Worm (Caenorhabditis elegans): Measurements from ENCODE around the gene F57G4.11.
"Not testable (repeated sequence)": the region's sequence is repeated elsewhere in the genome, so short reads cannot be mapped to it uniquely, and the experiment has no call there.

F57G4.11 gene

ce11 chrV:17598810-17599209, 26.2 kb upstream of the F57G4.11 start, which contains the start of gene Y6G8.2:
TSS of gene Y6G8.2 (minus strand) at chrV:17598956.
- TF ChIP-seq ama-1 (optimal IDR thresholded peaks at IDR 0.05) (no peak), fos-1 (tag; optimal IDR thresholded peaks at IDR 0.05) (peak; percentile 60)

ce11 chrV:17601520-17601919, 23.5 kb upstream of the F57G4.11 start, which contains the start of gene ztf-25:
TSS of gene ztf-25 (plus strand) at chrV:17601820.
- TF ChIP-seq lsy-2 (tag; optimal IDR thresholded peaks at IDR 0.05) (no peak), unc-62 (GFP tag; optimal IDR thresholded peaks at IDR 0.05) (no peak), unc-55 (GFP tag; optimal IDR thresholded peaks at IDR 0.05) (no peak), unc-39 (tag; optimal IDR thresholded peaks at IDR 0.05) (no peak), gmeb-1 (tag; optimal IDR thresholded peaks at IDR 0.05) (no peak), Y55F3AM.14 (GFP tag; optimal IDR thresholded peaks at IDR 0.05) (no peak), lin-39 (tag; optimal IDR thresholded peaks at IDR 0.05) (no peak), lin-11 (tag; optimal IDR thresholded peaks at IDR 0.05) (no peak)

- not testable (repeated sequence) for TF ChIP-seq mdl-1, dmd-4, R02D3.7 (tag; optimal IDR thresholded peaks at IDR 0.05)
Measured at ce11 chrV:17606050-17606449, 19.0 kb upstream of the F57G4.11 start, which contains the start of gene Y6G8.16. TSS of gene Y6G8.16 (plus strand) at chrV:17606350.

- no peak for TF ChIP-seq ztf-1 (GFP tag; conservative IDR thresholded peaks at IDR 0.05)
- TF ChIP-seq mdl-1 (tag; optimal IDR thresholded peaks at IDR 0.05): no peak
- no peak for TF ChIP-seq ZK546.5 (tag; optimal IDR thresholded peaks at IDR 0.05)
- TF ChIP-seq zag-1 (tag; optimal IDR thresholded peaks at IDR 0.05): no peak
- TF ChIP-seq lin-13 (GFP tag; optimal IDR thresholded peaks at IDR 0.05): no peak
Measured at ce11 chrV:17607797-17608196, 17.2 kb upstream of the F57G4.11 start, which contains the start of gene srz-91. TSS of gene srz-91 (plus strand) at chrV:17608097.

ce11 chrV:17610503-17610902, 14.5 kb upstream of the F57G4.11 start, which contains the start of gene Y6G8.15:
TSS of gene Y6G8.15 (minus strand) at chrV:17610603.
- TF ChIP-seq elt-1, nhr-129, elt-3 (tag; optimal IDR thresholded peaks at IDR 0.05): not testable (repeated sequence)

ce11 chrV:17614251-17614650, 10.8 kb upstream of the F57G4.11 start, which contains the start of gene Y6G8.14:
TSS of gene Y6G8.14 (minus strand) at chrV:17614351.
- TF ChIP-seq R02D3.7 (tag; optimal IDR thresholded peaks at IDR 0.05) (no peak), mdl-1 (tag; optimal IDR thresholded peaks at IDR 0.05) (no peak), sma-9 (GFP tag; optimal IDR thresholded peaks at IDR 0.05) (no peak), sma-9 (tag; optimal IDR thresholded peaks at IDR 0.05) (no peak), C34F6.9 (tag; optimal IDR thresholded peaks at IDR 0.05) (no peak), nhr-12 (tag; optimal IDR thresholded peaks at IDR 0.05) (no peak), nhr-10 (tag; optimal IDR thresholded peaks at IDR 0.05) (no peak), aly-2 (tag; optimal IDR thresholded peaks at IDR 0.05) (no peak), ztf-4 (tag; optimal IDR thresholded peaks at IDR 0.05) (no peak), ztf-11 (tag; optimal IDR thresholded peaks at IDR 0.05) (no peak), nhr-21 (tag; optimal IDR thresholded peaks at IDR 0.05) (no peak)

ce11 chrV:17615609-17616008, 9.4 kb upstream of the F57G4.11 start, which contains the start of gene Y6G8.5:
TSS of gene Y6G8.5 (minus strand) at chrV:17615709.
- TF ChIP-seq fos-1 (tag; optimal IDR thresholded peaks at IDR 0.05) (peak; percentile 11), nhr-237 (tag; optimal IDR thresholded peaks at IDR 0.05) (no peak)

ce11 chrV:17616807-17617206, 8.2 kb upstream of the F57G4.11 start, which contains the start of gene Y6G8.6:
TSS of gene Y6G8.6 (minus strand) at chrV:17616904.
- no peak for TF ChIP-seq aly-2 (tag; optimal IDR thresholded peaks at IDR 0.05)
- peak; percentile 77 for TF ChIP-seq fos-1 (tag; optimal IDR thresholded peaks at IDR 0.05)
- TF ChIP-seq mbf-1 (tag; optimal IDR thresholded peaks at IDR 0.05): no peak
- TF ChIP-seq peb-1 (tag; optimal IDR thresholded peaks at IDR 0.05): no peak
- no peak for TF ChIP-seq lin-13 (GFP tag; optimal IDR thresholded peaks at IDR 0.05)
- TF ChIP-seq ztf-4 (tag; optimal IDR thresholded peaks at IDR 0.05): no peak

Data from whole organism, L2 larva.